Fruit fly (Drosophila melanogaster) whole organism, embryonic: Measurements from ENCODE around the gene CG7497.

Source experiments
- ATbp ChIP-seq: fragments of 200-800 bp; sonication (Bioruptor generic); optimal IDR thresholded peaks from 2 replicates; lab custom pipeline; 2017; ENCODE audit warnings: missing biosample characterization, mild to moderate bottlenecking, missing genetic modification characterization, missing genetic modification reagents
- Atf-2 ChIP-seq: fragments of 200-800 bp; sonication (Bioruptor generic); optimal IDR thresholded peaks from 2 replicates; lab custom pipeline; 2016; ENCODE audit warnings: missing biosample characterization, missing genetic modification characterization
- Blimp-1 ChIP-seq: fragments of 200-800 bp; sonication (Bioruptor generic); optimal IDR thresholded peaks from 3 replicates; lab custom pipeline; 2018; ENCODE audit warnings: missing biosample characterization, missing genetic modification characterization, mild to moderate bottlenecking, moderate library complexity, missing genetic modification reagents
- CG10267 ChIP-seq: fragments of 200-800 bp; sonication (Bioruptor generic); optimal IDR thresholded peaks from 2 replicates; lab custom pipeline; 2018; ENCODE audit warnings: missing biosample characterization, mild to moderate bottlenecking, missing genetic modification characterization, moderate library complexity
- CG10431 ChIP-seq: fragments of 200-800 bp; sonication (Bioruptor generic); optimal IDR thresholded peaks from 3 replicates; lab custom pipeline; 2018; ENCODE audit warnings: missing biosample characterization, mild to moderate bottlenecking, missing genetic modification characterization
- CG10462 ChIP-seq: fragments of 200-800 bp; sonication (Bioruptor generic); optimal IDR thresholded peaks from 2 replicates; lab custom pipeline; 2016; ENCODE audit warnings: missing biosample characterization, missing genetic modification characterization
- CG12155 ChIP-seq: fragments of 200-800 bp; sonication (Bioruptor generic); optimal IDR thresholded peaks from 3 replicates; lab custom pipeline; 2016; ENCODE audit warnings: missing biosample characterization, missing genetic modification characterization
- CG12659 ChIP-seq: fragments of 200-800 bp; sonication (Bioruptor generic); optimal IDR thresholded peaks from 3 replicates; lab custom pipeline; 2017; ENCODE audit warnings: mild to moderate bottlenecking, missing biosample characterization, missing genetic modification reagents, missing genetic modification characterization
- CG14710 ChIP-seq: fragments of 200-800 bp; sonication (Bioruptor generic); optimal IDR thresholded peaks from 3 replicates; lab custom pipeline; 2019; ENCODE audit warnings: missing biosample characterization, mild to moderate bottlenecking, missing genetic modification characterization, moderate library complexity
- CG15073 ChIP-seq: fragments of 200-800 bp; sonication (Bioruptor generic); optimal IDR thresholded peaks from 2 replicates; lab custom pipeline; 2016; ENCODE audit warnings: missing biosample characterization, missing genetic modification characterization
- CG15269 ChIP-seq: fragments of 200-800 bp; sonication (Bioruptor generic); optimal IDR thresholded peaks from 2 replicates; lab custom pipeline; 2018; ENCODE audit warnings: missing biosample characterization, mild to moderate bottlenecking, missing genetic modification characterization, moderate library complexity
- CG1602 ChIP-seq: fragments of 200-800 bp; sonication (Bioruptor generic); optimal IDR thresholded peaks from 3 replicates; lab custom pipeline; 2016; ENCODE audit warnings: missing biosample characterization, missing genetic modification characterization
- CG16813 ChIP-seq: fragments of 200-800 bp; sonication (Bioruptor generic); IDR thresholded peaks from 3 replicates; pipeline ENCODE4 v1.3.6; 2022; ENCODE audit warnings: missing biosample characterization, missing genetic modification characterization; ENCODE audit not compliant: partially characterized antibody
- CG18011 ChIP-seq: fragments of 200-800 bp; sonication (Bioruptor generic); optimal IDR thresholded peaks from 2 replicates; lab custom pipeline; 2017; ENCODE audit warnings: missing biosample characterization, missing genetic modification characterization, mild to moderate bottlenecking, moderate library complexity, missing genotype
- CG2889 ChIP-seq: fragments of 200-800 bp; sonication (Bioruptor generic); IDR thresholded peaks from 3 replicates; pipeline ENCODE4 v1.3.6; 2022; ENCODE audit warnings: missing biosample characterization, missing genetic modification characterization
- CG3065 ChIP-seq: fragments of 200-800 bp; sonication (Bioruptor generic); optimal IDR thresholded peaks from 2 replicates; lab custom pipeline; 2016; ENCODE audit warnings: missing biosample characterization, missing genetic modification characterization
- CG31365 ChIP-seq: fragments of 200-800 bp; sonication (Bioruptor generic); optimal IDR thresholded peaks from 2 replicates; lab custom pipeline; 2018; ENCODE audit warnings: missing biosample characterization, mild to moderate bottlenecking, missing genetic modification characterization
- CG31388 ChIP-seq: fragments of 200-800 bp; sonication (Bioruptor generic); optimal IDR thresholded peaks from 2 replicates; lab custom pipeline; 2016; ENCODE audit warnings: missing biosample characterization, missing genetic modification characterization
- CG3163 ChIP-seq: fragments of 200-800 bp; sonication (Bioruptor generic); optimal IDR thresholded peaks from 3 replicates; lab custom pipeline; 2016; ENCODE audit warnings: missing biosample characterization, missing genetic modification characterization
- CG32772 ChIP-seq: fragments of 200-800 bp; sonication (Bioruptor generic); IDR thresholded peaks from 2 replicates; pipeline ENCODE4 v1.3.6; 2022; ENCODE audit warnings: missing biosample characterization, missing genetic modification characterization
- CG5953 ChIP-seq: fragments of 200-800 bp; sonication (Bioruptor generic); IDR thresholded peaks from 2 replicates; pipeline ENCODE4 v1.3.6; 2022; ENCODE audit warnings: missing biosample characterization, missing genetic modification characterization
- CG6854 ChIP-seq: fragments of 200-800 bp; sonication (Bioruptor generic); optimal IDR thresholded peaks from 3 replicates; lab custom pipeline; 2017; ENCODE audit warnings: missing biosample characterization, mild to moderate bottlenecking, missing genetic modification characterization
- CG7271 ChIP-seq: fragments of 200-800 bp; sonication (Bioruptor generic); optimal IDR thresholded peaks from 2 replicates; lab custom pipeline; 2018; ENCODE audit warnings: missing biosample characterization, mild to moderate bottlenecking, missing genetic modification characterization, moderate library complexity
- CG8281 ChIP-seq: fragments of 200-800 bp; sonication (Bioruptor generic); optimal IDR thresholded peaks from 2 replicates; lab custom pipeline; 2018; ENCODE audit warnings: missing biosample characterization, mild to moderate bottlenecking, missing genetic modification characterization, moderate library complexity
- ERR ChIP-seq: fragments of 200-800 bp; sonication (Bioruptor generic); optimal IDR thresholded peaks from 2 replicates; lab custom pipeline; 2016; ENCODE audit warnings: missing biosample characterization, missing genetic modification characterization
- Fer2 ChIP-seq: fragments of 200-800 bp; sonication (Bioruptor generic); optimal IDR thresholded peaks from 2 replicates; lab custom pipeline; 2018; ENCODE audit warnings: missing biosample characterization, mild to moderate bottlenecking, missing genetic modification characterization, moderate library complexity
- Hey ChIP-seq: fragments of 200-800 bp; sonication (Bioruptor generic); optimal IDR thresholded peaks from 3 replicates; lab custom pipeline; 2018; ENCODE audit warnings: missing biosample characterization, mild to moderate bottlenecking, missing genetic modification characterization
- Hr51 ChIP-seq, 2 experiments: fragments of 200-800 bp; sonication (Bioruptor generic); optimal IDR thresholded peaks; 2 replicates in 1 of 2; 3 replicates in 1 of 2; lab custom pipeline; 2016 to 2018; ENCODE audit warnings: missing biosample characterization in 2 of 2, missing genetic modification characterization in 2 of 2, mild to moderate bottlenecking in 1 of 2, moderate library complexity in 1 of 2
- ab ChIP-seq: fragments of 200-800 bp; sonication (Bioruptor generic); optimal IDR thresholded peaks from 2 replicates; lab custom pipeline; 2016; ENCODE audit warnings: missing biosample characterization, missing genetic modification characterization
- al ChIP-seq: fragments of 200-800 bp; sonication (Bioruptor generic); IDR thresholded peaks from 2 replicates; pipeline ENCODE4 v1.3.6; 2022; ENCODE audit warnings: missing biosample characterization, missing genetic modification characterization
- ase ChIP-seq: fragments of 200-800 bp; sonication (Bioruptor generic); IDR thresholded peaks from 3 replicates; pipeline ENCODE4 v1.3.6; 2022; ENCODE audit warnings: missing biosample characterization, missing genetic modification characterization
- ato ChIP-seq: fragments of 200-800 bp; sonication (Bioruptor generic); IDR thresholded peaks from 2 replicates; pipeline ENCODE4 v1.3.6; 2022; ENCODE audit warnings: missing biosample characterization, missing genetic modification characterization; ENCODE audit not compliant: partially characterized antibody
- cwo ChIP-seq: fragments of 200-800 bp; sonication (Bioruptor generic); optimal IDR thresholded peaks from 3 replicates; lab custom pipeline; 2017; ENCODE audit warnings: missing biosample characterization, missing genetic modification characterization, mild to moderate bottlenecking, moderate library complexity, missing genetic modification reagents
- gem ChIP-seq: fragments of 200-800 bp; sonication (Bioruptor generic); optimal IDR thresholded peaks from 2 replicates; lab custom pipeline; 2019; ENCODE audit warnings: missing biosample characterization, mild to moderate bottlenecking, missing genetic modification characterization, moderate library complexity
- jumu ChIP-seq: fragments of 200-800 bp; sonication (Bioruptor generic); optimal IDR thresholded peaks from 3 replicates; lab custom pipeline; 2016; ENCODE audit warnings: missing biosample characterization, missing genetic modification characterization
- kah ChIP-seq: fragments of 200-800 bp; sonication (Bioruptor generic); optimal IDR thresholded peaks from 2 replicates; lab custom pipeline; 2018; ENCODE audit warnings: missing biosample characterization, mild to moderate bottlenecking, missing genetic modification characterization
- ken ChIP-seq: fragments of 200-800 bp; sonication (Bioruptor generic); IDR thresholded peaks from 3 replicates; pipeline ENCODE4 v1.3.6; 2022; ENCODE audit warnings: missing biosample characterization, missing genetic modification characterization
- nerfin-2 ChIP-seq: fragments of 200-800 bp; sonication (Bioruptor generic); IDR thresholded peaks from 2 replicates; pipeline ENCODE4 v1.3.6; 2022; ENCODE audit warnings: missing biosample characterization, missing genetic modification characterization; ENCODE audit not compliant: partially characterized antibody
- org-1 ChIP-seq: fragments of 200-800 bp; sonication (Bioruptor generic); optimal IDR thresholded peaks from 2 replicates; lab custom pipeline; 2017; ENCODE audit warnings: missing biosample characterization, missing genetic modification characterization
- sd ChIP-seq: fragments of 200-800 bp; sonication (Bioruptor generic); optimal IDR thresholded peaks from 3 replicates; lab custom pipeline; 2018; ENCODE audit warnings: missing biosample characterization, mild to moderate bottlenecking, missing genetic modification characterization, moderate library complexity
- sens ChIP-seq: fragments of 200-800 bp; sonication (Bioruptor generic); peaks from one replicate; lab custom pipeline; 2016; ENCODE audit warnings: missing biosample characterization, missing genetic modification characterization
- sens-2 ChIP-seq: fragments of 200-800 bp; sonication (Bioruptor generic); IDR thresholded peaks from 2 replicates; pipeline ENCODE4 v1.3.6; 2022; ENCODE audit warnings: missing biosample characterization, missing genetic modification characterization
- seq ChIP-seq: fragments of 200-800 bp; sonication (Bioruptor generic); IDR thresholded peaks from 2 replicates; pipeline ENCODE4 v1.3.6; 2022; ENCODE audit warnings: missing biosample characterization, missing genetic modification characterization
- sim ChIP-seq: fragments of 200-800 bp; sonication (Bioruptor generic); IDR thresholded peaks from 2 replicates; pipeline ENCODE4 v1.3.6; 2022; ENCODE audit warnings: missing biosample characterization, missing genetic modification characterization
- tup ChIP-seq: fragments of 200-800 bp; sonication (Bioruptor generic); optimal IDR thresholded peaks from 2 replicates; lab custom pipeline; 2016; ENCODE audit warnings: missing biosample characterization, mild to moderate bottlenecking, missing genetic modification characterization, moderate library complexity
- tx ChIP-seq: fragments of 200-800 bp; sonication (Bioruptor generic); optimal IDR thresholded peaks from 2 replicates; lab custom pipeline; 2016; ENCODE audit warnings: missing biosample characterization, missing genetic modification characterization
- unpg ChIP-seq: fragments of 200-800 bp; sonication (Bioruptor generic); optimal IDR thresholded peaks from 3 replicates; lab custom pipeline; 2018; ENCODE audit warnings: missing biosample characterization, mild to moderate bottlenecking, missing genetic modification characterization, moderate library complexity
- vnd ChIP-seq: fragments of 200-800 bp; sonication (Bioruptor generic); IDR thresholded peaks from 3 replicates; pipeline ENCODE4 v1.3.6; 2022; ENCODE audit warnings: missing biosample characterization, missing genetic modification characterization; ENCODE audit not compliant: partially characterized antibody

The CG7497 gene

dm6 chr3L:17658423-17659267 is 25.4 kb downstream of the CG7497 start (continued):
- TF ChIP-seq CG12659 (GFP tag; lab: Kevin White, UChicago) (peak; percentile 86), CG1602 (GFP tag; lab: Kevin White, UChicago) (peak; percentile 77), CG18011 (GFP tag; lab: Kevin White, UChicago) (peak; percentile 76), CG31365 (tag; lab: Kevin White, UChicago) (peak; percentile 82), CG6854 (GFP tag; lab: Kevin White, UChicago) (peak; percentile 72), CG10267 (tag; lab: Kevin White, UChicago) (peak; percentile 52), tx (GFP tag; lab: Kevin White, UChicago) (peak; percentile 84), CG15073 (GFP tag; lab: Kevin White, UChicago) (no peak), CG10462 (GFP tag; lab: Kevin White, UChicago) (peak; percentile 68), CG3065 (GFP tag; lab: Kevin White, UChicago) (peak; percentile 65), ATbp (GFP tag; lab: Kevin White, UChicago) (peak; percentile 88), kah (GFP tag; lab: Kevin White, UChicago) (peak; percentile 47), nerfin-2 (GFP tag; lab: Robert Waterston, UW) (no peak), cwo (GFP tag; lab: Kevin White, UChicago) (peak; percentile 86), Hr51 (GFP tag; optimal IDR thresholded peaks at IDR 0.05; lab: Kevin White, UChicago) (peak; percentile 76 to 82), CG12155 (peak; percentile 85), sd (peak; percentile 73), CG10431 (peak; percentile 32), sens (GFP tag; lab: Kevin White, UChicago) (peak; percentile 96), vnd (GFP tag; lab: Robert Waterston, UW) (no peak), Fer2 (tag; lab: Kevin White, UChicago) (peak; percentile 57), org-1 (GFP tag; lab: Kevin White, UChicago) (peak; percentile 89), CG3163 (GFP tag; lab: Kevin White, UChicago) (peak; percentile 73), CG16813 (GFP tag; lab: Robert Waterston, UW) (no peak), gem (tag; lab: Kevin White, UChicago) (peak; percentile 88), CG8281 (tag; lab: Kevin White, UChicago) (peak; percentile 36), seq (GFP tag; lab: Robert Waterston, UW) (peak; percentile 89), CG2889 (peak; percentile 92), ab (GFP tag; lab: Kevin White, UChicago) (peak; percentile 91), CG14710 (peak; percentile 50), Atf-2 (GFP tag; lab: Kevin White, UChicago) (peak; percentile 72), ken (GFP tag; lab: Robert Waterston, UW) (peak; percentile 92), jumu (GFP tag; lab: Kevin White, UChicago) (peak; percentile 86), sim (peak; percentile 86; the same call in 1 of the 2 replicates), sens-2 (GFP tag; lab: Robert Waterston, UW) (peak; percentile 81), al (GFP tag; lab: Robert Waterston, UW) (peak; percentile 91), ato (GFP tag; lab: Robert Waterston, UW) (no peak), ERR (peak; percentile 92), CG32772 (peak; percentile 92), Blimp-1 (peak; percentile 81), ase (peak; percentile 89), CG15269 (tag; lab: Kevin White, UChicago) (peak; percentile 83), CG5953 (peak; percentile 84), Hey (tag; lab: Kevin White, UChicago) (peak; percentile 57), unpg (GFP tag; lab: Kevin White, UChicago) (peak; percentile 91), CG7271 (tag; lab: Kevin White, UChicago) (no peak), CG31388 (GFP tag; lab: Kevin White, UChicago) (peak; percentile 68), tup (GFP tag; lab: Kevin White, UChicago) (peak; percentile 81)
